Fruit fly (Drosophila melanogaster): ENCODE measurements around the gene rn.

DNA sequence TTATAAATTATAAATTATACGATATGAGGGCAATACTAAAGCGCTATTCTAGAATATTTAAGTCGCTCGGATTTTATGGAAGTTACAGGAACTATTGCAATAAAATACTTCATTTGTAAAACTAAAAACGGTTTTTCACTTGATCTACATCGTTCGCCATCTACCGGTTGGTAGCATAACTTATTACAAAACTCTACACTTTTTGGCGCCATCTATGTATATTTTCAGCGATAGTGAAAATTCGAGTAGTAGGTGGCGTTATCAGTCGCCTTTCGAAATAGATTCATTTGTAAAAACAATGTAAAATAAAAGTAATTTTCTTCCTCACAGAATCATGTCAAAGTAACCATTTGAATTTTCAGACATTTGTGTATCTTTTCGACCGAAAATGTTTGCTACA lies 37.0 kb upstream of the rn start, which contains the start of gene nxf4:
- TF ChIP-seq pan (optimal IDR thresholded peaks at IDR 0.05) = no peak
- TF ChIP-seq psq (optimal IDR thresholded peaks at IDR 0.05) = no peak
- TF ChIP-seq usp (GFP tag; optimal IDR thresholded peaks at IDR 0.05) = no peak
